Worm (Caenorhabditis elegans): ENCODE data around the gene clec-162.

clec-162 gene

ce11 chrIII:9698635-9699396, 26.2 kb downstream of the clec-162 start (continued):
- no peak for TF ChIP-seq unc-62 (GFP tag; optimal IDR thresholded peaks at IDR 0.05)
- TF ChIP-seq rnt-1 (tag; optimal IDR thresholded peaks at IDR 0.05): peak; percentile 17
- TF ChIP-seq ama-1 (optimal IDR thresholded peaks at IDR 0.05): no peak
- TF ChIP-seq egl-13 (tag; optimal IDR thresholded peaks at IDR 0.05): no peak
- peak in 1 of 2 experiments; percentile 1 for TF ChIP-seq efl-1 (optimal IDR thresholded peaks at IDR 0.05)
- peak in 1 of 2 experiments; percentile 73 for TF ChIP-seq efl-1 (GFP tag; optimal IDR thresholded peaks at IDR 0.05 in 1 of 2)
- no peak for TF ChIP-seq tlp-1 (tag; optimal IDR thresholded peaks at IDR 0.05)
- no peak for TF ChIP-seq vab-15 (tag; optimal IDR thresholded peaks at IDR 0.05)
- TF ChIP-seq nhr-84 (tag; optimal IDR thresholded peaks at IDR 0.05): no peak
- no peak for TF ChIP-seq ceh-8 (GFP tag; optimal IDR thresholded peaks at IDR 0.05)
- no peak for TF ChIP-seq ceh-90 (tag; optimal IDR thresholded peaks at IDR 0.05)
- no peak for TF ChIP-seq egl-27 (tag; optimal IDR thresholded peaks at IDR 0.05)
- no peak for TF ChIP-seq mef-2 (tag; optimal IDR thresholded peaks at IDR 0.05)
- TF ChIP-seq isw-1 (GFP tag; IDR thresholded peaks at IDR 0.05): no peak
- TF ChIP-seq hlh-4 (tag; optimal IDR thresholded peaks at IDR 0.05): no peak
- TF ChIP-seq F16B12.6 (tag; optimal IDR thresholded peaks at IDR 0.05): no peak
- no peak for TF ChIP-seq ets-5 (GFP tag; IDR thresholded peaks at IDR 0.05)
- no peak for TF ChIP-seq aha-1 (tag; optimal IDR thresholded peaks at IDR 0.05)
- peak; percentile 45 for TF ChIP-seq fkh-10 (GFP tag; optimal IDR thresholded peaks at IDR 0.05)
- TF ChIP-seq mdl-1 (tag; optimal IDR thresholded peaks at IDR 0.05): peak in 1 of 2 experiments; percentile 19
- TF ChIP-seq sup-37 (GFP tag; optimal IDR thresholded peaks at IDR 0.05): no peak
- no peak for TF ChIP-seq pqm-1 (tag; optimal IDR thresholded peaks at IDR 0.05)
- TF ChIP-seq ces-1 (GFP tag; optimal IDR thresholded peaks at IDR 0.05): no peak
- TF ChIP-seq dpl-1 (GFP tag; optimal IDR thresholded peaks at IDR 0.05): no peak
- peak; percentile 91 for TF ChIP-seq lin-14 (GFP tag; optimal IDR thresholded peaks at IDR 0.05)
- no peak for TF ChIP-seq fkh-8 (tag; optimal IDR thresholded peaks at IDR 0.05)
- TF ChIP-seq nhr-85 (tag): peak; percentile 71

DNA sequence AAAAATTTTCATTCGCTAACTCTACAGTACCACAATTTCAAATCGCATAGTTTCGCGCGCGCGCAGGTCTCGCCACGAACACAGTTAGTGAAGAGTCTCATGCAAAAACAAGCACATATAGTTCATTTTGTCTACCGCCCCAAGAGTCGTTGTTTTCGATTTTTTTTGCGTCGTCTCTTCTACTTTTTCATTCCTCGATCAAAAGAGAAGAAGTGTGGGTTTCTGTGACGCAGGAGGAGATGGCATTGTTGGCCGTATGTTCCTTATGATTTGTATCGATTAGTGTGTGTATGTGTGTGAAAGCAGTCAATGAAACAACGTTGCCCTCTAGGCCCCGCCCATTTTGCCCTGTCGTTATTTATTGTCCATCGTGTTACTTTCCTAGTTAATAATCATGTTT, 27.1 kb downstream of the clec-162 start:
- TF ChIP-seq unc-30 (tag; optimal IDR thresholded peaks at IDR 0.05) (no peak), lin-35 (GFP tag; optimal IDR thresholded peaks at IDR 0.05) (peak in 1 of 2 experiments; percentile 29), C34B4.2 (tag; optimal IDR thresholded peaks at IDR 0.05) (no peak), blmp-1 (tag; optimal IDR thresholded peaks at IDR 0.05) (peak; percentile 54), nhr-85 (tag) (peak; percentile 65), rnt-1 (tag; optimal IDR thresholded peaks at IDR 0.05) (peak; percentile 29)

- TF ChIP-seq hlh-17 (GFP tag; optimal IDR thresholded peaks at IDR 0.05; ENCODE audit: borderline replicate concordance): no peak
- TF ChIP-seq snu-23 (GFP tag; optimal IDR thresholded peaks at IDR 0.05): peak; percentile 78
- no peak for TF ChIP-seq C04F5.9 (tag; optimal IDR thresholded peaks at IDR 0.05)
- TF ChIP-seq sox-4 (tag; optimal IDR thresholded peaks at IDR 0.05): peak; percentile 14
- peak in 1 of 2 experiments; percentile 63 for TF ChIP-seq mdl-1 (tag; optimal IDR thresholded peaks at IDR 0.05)
- no peak for TF ChIP-seq ceh-88 (GFP tag; IDR thresholded peaks at IDR 0.05)
- peak; percentile 92 for TF ChIP-seq lin-14 (GFP tag; optimal IDR thresholded peaks at IDR 0.05)
- peak; percentile 49 to 64 for TF ChIP-seq efl-1 (optimal IDR thresholded peaks at IDR 0.05)
- TF ChIP-seq efl-1 (GFP tag; optimal IDR thresholded peaks at IDR 0.05 in 1 of 2): peak in 1 of 2 experiments; percentile 83
- peak; percentile 49 for TF ChIP-seq blmp-1 (tag; optimal IDR thresholded peaks at IDR 0.05)
- peak; percentile 63 for TF ChIP-seq unc-130 (tag; optimal IDR thresholded peaks at IDR 0.05)
- TF ChIP-seq nhr-90 (tag; optimal IDR thresholded peaks at IDR 0.05; ENCODE audit: poor library complexity): peak; percentile 0
- peak; percentile 48 for TF ChIP-seq C16A3.4 (tag; optimal IDR thresholded peaks at IDR 0.05)
- TF ChIP-seq unc-86 (tag; optimal IDR thresholded peaks at IDR 0.05): peak; percentile 17
- no peak for TF ChIP-seq unc-98 (GFP tag; IDR thresholded peaks at IDR 0.05)
- TF ChIP-seq swsn-7 (tag; optimal IDR thresholded peaks at IDR 0.05): peak; percentile 68
- TF ChIP-seq fkh-10 (GFP tag; optimal IDR thresholded peaks at IDR 0.05): peak; percentile 29
- peak; percentile 77 for TF ChIP-seq rnt-1 (tag; optimal IDR thresholded peaks at IDR 0.05)
- TF ChIP-seq nhr-84 (tag; optimal IDR thresholded peaks at IDR 0.05): no peak
- TF ChIP-seq mep-1 (tag; optimal IDR thresholded peaks at IDR 0.05): peak; percentile 21
- no peak for TF ChIP-seq grh-1 (GFP tag; IDR thresholded peaks at IDR 0.05)
- peak; percentile 60 for TF ChIP-seq nhr-20 (tag; optimal IDR thresholded peaks at IDR 0.05)
- no peak for TF ChIP-seq unc-62 (GFP tag; optimal IDR thresholded peaks at IDR 0.05)
- TF ChIP-seq nhr-47 (tag; optimal IDR thresholded peaks at IDR 0.05): peak; percentile 59
- TF ChIP-seq dpl-1 (GFP tag; optimal IDR thresholded peaks at IDR 0.05): peak; percentile 31 to 56 (median 39)
- TF ChIP-seq ztf-4 (tag; optimal IDR thresholded peaks at IDR 0.05): peak; percentile 38
- no peak for TF ChIP-seq egl-27 (tag; optimal IDR thresholded peaks at IDR 0.05)
- TF ChIP-seq fkh-4 (tag; optimal IDR thresholded peaks at IDR 0.05; ENCODE audit: borderline replicate concordance): no peak
Measured at ce11 chrIII:9697323-9697722, 27.7 kb downstream of the clec-162 start.
